Fruit fly (Drosophila melanogaster): ENCODE measurements around the gene fws.

The fws gene

dm6 chr2L:17472582-17473524, 8.0 kb downstream of the fws start, which contains the start of gene BicD (continued):
- TF ChIP-seq CG14014 (GFP tag; IDR thresholded peaks at IDR 0.05) (no peak), CG2889 (GFP tag; IDR thresholded peaks at IDR 0.05) (no peak), Vsx1 (GFP tag; optimal IDR thresholded peaks at IDR 0.05) (peak; percentile 75), CG2712 (tag; optimal IDR thresholded peaks at IDR 0.05) (peak; percentile 60), ssp (GFP tag; IDR thresholded peaks at IDR 0.05) (peak; percentile 71), Dll (GFP tag; IDR thresholded peaks at IDR 0.05; ENCODE audit: partially characterized antibody) (peak; percentile 78), knrl (GFP tag; IDR thresholded peaks at IDR 0.05; ENCODE audit: partially characterized antibody) (peak; percentile 73), CG17385 (GFP tag; optimal IDR thresholded peaks at IDR 0.05) (peak; percentile 29), exex (tag; optimal IDR thresholded peaks at IDR 0.05) (peak; percentile 94), CG9727 (GFP tag; optimal IDR thresholded peaks at IDR 0.05) (peak; percentile 28), CG6791 (GFP tag; IDR thresholded peaks at IDR 0.05; ENCODE audit: partially characterized antibody) (peak; percentile 63; the same call in 1 of the 3 replicates), C15 (GFP tag; IDR thresholded peaks at IDR 0.05) (no peak), pum (GFP tag; optimal IDR thresholded peaks at IDR 0.05) (no peak), sob (GFP tag; IDR thresholded peaks at IDR 0.05) (peak; percentile 26; the same call in 1 of the 2 replicates), crp (GFP tag; optimal IDR thresholded peaks at IDR 0.05) (peak in 1 of 2 experiments; percentile 13), Hmr (GFP tag; optimal IDR thresholded peaks at IDR 0.05) (peak; percentile 72), CG10147 (GFP tag; optimal IDR thresholded peaks at IDR 0.05) (no peak), gem (tag; optimal IDR thresholded peaks at IDR 0.05) (no peak), Bgb (GFP tag; IDR thresholded peaks at IDR 0.05; ENCODE audit: partially characterized antibody) (peak; percentile 56), BtbVII (GFP tag; optimal IDR thresholded peaks at IDR 0.05) (peak; percentile 36), bsh (GFP tag; optimal IDR thresholded peaks at IDR 0.05) (peak in 1 of 2 experiments; percentile 0), Trl (optimal IDR thresholded peaks at IDR 0.05) (peak in 1 of 2 experiments; percentile 17), Trl (GFP tag; optimal IDR thresholded peaks at IDR 0.05) (no peak), Abd-B (GFP tag; optimal IDR thresholded peaks at IDR 0.05) (peak; percentile 39), CTCF (GFP tag; optimal IDR thresholded peaks at IDR 0.05) (peak; percentile 54), CG7745 (tag; optimal IDR thresholded peaks at IDR 0.05) (peak; percentile 9), CG13624 (GFP tag; optimal IDR thresholded peaks at IDR 0.05) (no peak), HmgZ (tag; optimal IDR thresholded peaks at IDR 0.05) (peak; percentile 73), lbe (GFP tag; optimal IDR thresholded peaks at IDR 0.05) (peak; percentile 37), rib (GFP tag; IDR thresholded peaks at IDR 0.05) (no peak), CG17361 (GFP tag; IDR thresholded peaks at IDR 0.05) (0 out of 3 replicates have a peak, but pooled peaks have one; percentile 36), pita (GFP tag; optimal IDR thresholded peaks at IDR 0.05) (peak; percentile 65), CG11247 (GFP tag; IDR thresholded peaks at IDR 0.05) (no peak), CG12391 (tag; optimal IDR thresholded peaks at IDR 0.05) (peak; percentile 53), CG9932 (GFP tag; IDR thresholded peaks at IDR 0.05) (peak; percentile 23; the same call in 1 of the 2 replicates), Opbp (GFP tag; IDR thresholded peaks at IDR 0.05; ENCODE audit: partially characterized antibody) (peak; percentile 49; the same call in 1 of the 3 replicates), grau (tag; optimal IDR thresholded peaks at IDR 0.05) (peak; percentile 20), fd3F (GFP tag; optimal IDR thresholded peaks at IDR 0.05) (no peak), onecut (GFP tag; IDR thresholded peaks at IDR 0.05) (0 out of 2 replicates have a peak, but pooled peaks have one; percentile 4), CG17829 (tag; optimal IDR thresholded peaks at IDR 0.05) (peak; percentile 68), Hr3 (GFP tag; optimal IDR thresholded peaks at IDR 0.05) (peak; percentile 2), CG42726 (GFP tag; IDR thresholded peaks at IDR 0.05; ENCODE audit: partially characterized antibody) (peak; percentile 35; the same call in 1 of the 2 replicates), scrt (GFP tag; optimal IDR thresholded peaks at IDR 0.05) (peak; percentile 22), Atf6 (GFP tag; IDR thresholded peaks at IDR 0.05) (peak; percentile 17; the same call in 1 of the 2 replicates), Dip2 (GFP tag; IDR thresholded peaks at IDR 0.05) (no peak), Stat92E (GFP tag; optimal IDR thresholded peaks at IDR 0.05) (peak in 1 of 3 experiments; percentile 17), CG13287 (GFP tag; IDR thresholded peaks at IDR 0.05; ENCODE audit: partially characterized antibody) (peak; percentile 78)

All from whole organism, embryonic.